Fruit fly (Drosophila melanogaster) whole organism, embryonic: ENCODE data around the gene Vps8.

Source experiments
- Asciz ChIP-seq: fragments of 200-800 bp; sonication (Bioruptor generic); optimal IDR thresholded peaks from 2 replicates; lab custom pipeline; 2017; ENCODE audit warnings: missing biosample characterization, mild to moderate bottlenecking, missing genetic modification characterization, missing genetic modification reagents
- Bgb ChIP-seq: fragments of 200-800 bp; sonication (Bioruptor generic); IDR thresholded peaks from 2 replicates; pipeline ENCODE4 v1.3.6; 2022; ENCODE audit warnings: missing biosample characterization, missing genetic modification characterization; ENCODE audit not compliant: partially characterized antibody
- CG10654 ChIP-seq: fragments of 200-800 bp; sonication (Bioruptor generic); optimal IDR thresholded peaks from 2 replicates; lab custom pipeline; 2016; ENCODE audit warnings: missing biosample characterization, missing genetic modification characterization
- CG11696 ChIP-seq: fragments of 200-800 bp; sonication (Bioruptor generic); IDR thresholded peaks from 2 replicates; pipeline ENCODE4 v1.3.6; 2022; ENCODE audit warnings: missing biosample characterization, missing genetic modification characterization
- CG12219 ChIP-seq: fragments of 200-800 bp; sonication (Bioruptor generic); optimal IDR thresholded peaks from 3 replicates; lab custom pipeline; 2018; ENCODE audit warnings: missing biosample characterization, mild to moderate bottlenecking, missing genetic modification characterization
- CG12299 ChIP-seq: fragments of 200-800 bp; sonication (Bioruptor generic); optimal IDR thresholded peaks from 2 replicates; lab custom pipeline; 2018; ENCODE audit warnings: missing biosample characterization, mild to moderate bottlenecking, missing genetic modification characterization
- CG14050 ChIP-seq: fragments of 200-800 bp; sonication (Bioruptor generic); IDR thresholded peaks from 3 replicates; pipeline ENCODE4 v1.3.6; 2022; ENCODE audit warnings: missing biosample characterization, missing genetic modification characterization
- CG14667 ChIP-seq: fragments of 200-800 bp; sonication (Bioruptor generic); IDR thresholded peaks from 2 replicates; pipeline ENCODE4 v1.3.6; 2022; ENCODE audit warnings: missing biosample characterization, missing genetic modification characterization
- CG15011 ChIP-seq: fragments of 200-800 bp; sonication (Bioruptor generic); optimal IDR thresholded peaks from 3 replicates; lab custom pipeline; 2018; ENCODE audit warnings: missing biosample characterization, mild to moderate bottlenecking, missing genetic modification characterization
- CG16863 ChIP-seq: fragments of 200-800 bp; sonication (Bioruptor generic); optimal IDR thresholded peaks from 3 replicates; lab custom pipeline; 2016; ENCODE audit warnings: missing biosample characterization, missing genetic modification characterization
- CG17328 ChIP-seq: fragments of 200-800 bp; sonication (Bioruptor generic); IDR thresholded peaks from 2 replicates; pipeline ENCODE4 v1.3.6; 2022; ENCODE audit warnings: missing biosample characterization, missing genetic modification characterization
- CG17568 ChIP-seq: fragments of 200-800 bp; sonication (Bioruptor generic); optimal IDR thresholded peaks from 2 replicates; lab custom pipeline; 2018; ENCODE audit warnings: missing biosample characterization, mild to moderate bottlenecking, missing genetic modification characterization, moderate library complexity
- CG17612 ChIP-seq: fragments of 200-800 bp; sonication (Bioruptor generic); IDR thresholded peaks from 2 replicates; pipeline ENCODE4 v1.3.6; 2022; ENCODE audit warnings: missing biosample characterization, missing genetic modification characterization
- CG3838 ChIP-seq: fragments of 200-800 bp; sonication (Bioruptor generic); optimal IDR thresholded peaks from 3 replicates; lab custom pipeline; 2016; ENCODE audit warnings: missing biosample characterization, missing genetic modification characterization
- CG3847 ChIP-seq: fragments of 200-800 bp; sonication (Bioruptor generic); IDR thresholded peaks from 2 replicates; pipeline ENCODE4 v1.3.6; 2022; ENCODE audit warnings: missing biosample characterization, missing genetic modification characterization
- CG3995 ChIP-seq: fragments of 200-800 bp; sonication (Bioruptor generic); optimal IDR thresholded peaks from 3 replicates; lab custom pipeline; 2016; ENCODE audit warnings: missing biosample characterization, missing genetic modification characterization
- CG7372 ChIP-seq: fragments of 200-800 bp; sonication (Bioruptor generic); IDR thresholded peaks from 2 replicates; pipeline ENCODE4 v1.3.6; 2022; ENCODE audit warnings: missing biosample characterization, missing genetic modification characterization
- CG8281 ChIP-seq: fragments of 200-800 bp; sonication (Bioruptor generic); optimal IDR thresholded peaks from 2 replicates; lab custom pipeline; 2018; ENCODE audit warnings: missing biosample characterization, mild to moderate bottlenecking, missing genetic modification characterization, moderate library complexity
- CG9876 ChIP-seq: fragments of 200-800 bp; sonication (Bioruptor generic); optimal IDR thresholded peaks from 2 replicates; lab custom pipeline; 2016; ENCODE audit warnings: missing biosample characterization, missing genetic modification characterization
- Dip2 ChIP-seq: fragments of 200-800 bp; sonication (Bioruptor generic); IDR thresholded peaks from 2 replicates; pipeline ENCODE4 v1.3.6; 2022; ENCODE audit warnings: missing biosample characterization, missing genetic modification characterization
- Ets97D ChIP-seq: fragments of 200-800 bp; sonication (Bioruptor generic); optimal IDR thresholded peaks from 3 replicates; lab custom pipeline; 2016; ENCODE audit warnings: missing biosample characterization, missing genetic modification characterization
- H2.0 ChIP-seq: fragments of 200-800 bp; sonication (Bioruptor generic); IDR thresholded peaks from 2 replicates; pipeline ENCODE4 v1.3.6; 2022; ENCODE audit warnings: missing biosample characterization, missing genetic modification characterization
- HmgZ ChIP-seq: fragments of 200-800 bp; sonication (Bioruptor generic); optimal IDR thresholded peaks from 2 replicates; lab custom pipeline; 2018; ENCODE audit warnings: missing biosample characterization, mild to moderate bottlenecking, missing genetic modification characterization
- Hmx ChIP-seq: fragments of 200-800 bp; sonication (Bioruptor generic); optimal IDR thresholded peaks from 2 replicates; lab custom pipeline; 2016; ENCODE audit warnings: missing biosample characterization, missing genetic modification characterization
- Lpt ChIP-seq: fragments of >200 bp; optimal IDR thresholded peaks from 2 replicates; lab custom pipeline; 2018; ENCODE audit warnings: missing biosample characterization, missing genetic modification characterization
- Nf-YA ChIP-seq: fragments of 200-800 bp; sonication (Bioruptor generic); IDR thresholded peaks from 2 replicates; pipeline ENCODE4 v1.3.6; 2022; ENCODE audit warnings: missing biosample characterization, missing genetic modification characterization
- Opbp ChIP-seq: fragments of 200-800 bp; sonication (Bioruptor generic); IDR thresholded peaks from 3 replicates; pipeline ENCODE4 v1.3.6; 2022; ENCODE audit warnings: missing biosample characterization, missing genetic modification characterization; ENCODE audit not compliant: partially characterized antibody
- chm ChIP-seq: fragments of 200-800 bp; sonication (Bioruptor generic); IDR thresholded peaks from 2 replicates; pipeline ENCODE4 v1.3.6; 2022; ENCODE audit warnings: missing biosample characterization, missing genetic modification characterization
- crol ChIP-seq: fragments of 200-800 bp; sonication (Bioruptor generic); IDR thresholded peaks from 2 replicates; pipeline ENCODE4 v1.3.6; 2022; ENCODE audit warnings: missing biosample characterization, missing genetic modification characterization
- ems ChIP-seq: fragments of 200-800 bp; sonication (Bioruptor generic); optimal IDR thresholded peaks from 3 replicates; lab custom pipeline; 2016; ENCODE audit warnings: missing biosample characterization, missing genetic modification characterization
- gcm2 ChIP-seq: fragments of 200-800 bp; sonication (Bioruptor generic); optimal IDR thresholded peaks from 2 replicates; lab custom pipeline; 2016; ENCODE audit warnings: missing biosample characterization, missing genetic modification characterization
- gem ChIP-seq: fragments of 200-800 bp; sonication (Bioruptor generic); optimal IDR thresholded peaks from 2 replicates; lab custom pipeline; 2019; ENCODE audit warnings: missing biosample characterization, mild to moderate bottlenecking, missing genetic modification characterization, moderate library complexity
- gt ChIP-seq: fragments of 200-800 bp; sonication (Bioruptor generic); IDR thresholded peaks from 2 replicates; pipeline ENCODE4 v1.3.6; 2022; ENCODE audit warnings: missing biosample characterization, missing genetic modification characterization
- hth ChIP-seq: fragments of >200 bp; optimal IDR thresholded peaks from 2 replicates; lab custom pipeline; 2017; ENCODE audit warnings: inconsistent platforms
- insv ChIP-seq, 2 experiments: fragments of 200-800 bp; sonication (Bioruptor generic); optimal IDR thresholded peaks; 3 replicates each; lab custom pipeline; 2016 to 2018; ENCODE audit warnings: missing biosample characterization in 2 of 2, missing genetic modification characterization in 2 of 2
- jigr1 ChIP-seq: fragments of 200-800 bp; sonication (Bioruptor generic); IDR thresholded peaks from 3 replicates; pipeline ENCODE4 v1.3.6; 2022; ENCODE audit warnings: missing biosample characterization, missing genetic modification characterization
- jumu ChIP-seq: fragments of 200-800 bp; sonication (Bioruptor generic); optimal IDR thresholded peaks from 3 replicates; lab custom pipeline; 2016; ENCODE audit warnings: missing biosample characterization, missing genetic modification characterization
- mld ChIP-seq: fragments of 200-800 bp; sonication (Bioruptor generic); IDR thresholded peaks from 3 replicates; pipeline ENCODE4 v1.3.6; 2022; ENCODE audit warnings: missing biosample characterization, missing genetic modification characterization; ENCODE audit not compliant: partially characterized antibody
- pita ChIP-seq: fragments of 200-800 bp; sonication (Bioruptor generic); optimal IDR thresholded peaks from 2 replicates; lab custom pipeline; 2017; ENCODE audit warnings: missing biosample characterization, mild to moderate bottlenecking, missing genetic modification characterization
- salm ChIP-seq: fragments of 200-800 bp; sonication (Bioruptor generic); optimal IDR thresholded peaks from 2 replicates; lab custom pipeline; 2018; ENCODE audit warnings: missing biosample characterization, mild to moderate bottlenecking, missing genetic modification characterization
- sc ChIP-seq, 3 experiments: fragments of >200 bp in 2 of 3; fragments of 200-800 bp in 1 of 3; sonication (Bioruptor generic) in 1 of 3; optimal IDR thresholded peaks; 2 replicates in 2 of 3; 3 replicates in 1 of 3; lab custom pipeline; 2017; ENCODE audit warnings: mild to moderate bottlenecking in 1 of 3, missing biosample characterization in 1 of 3, missing genetic modification characterization in 1 of 3, missing genetic modification reagents in 1 of 3
- sd ChIP-seq: fragments of 200-800 bp; sonication (Bioruptor generic); optimal IDR thresholded peaks from 3 replicates; lab custom pipeline; 2018; ENCODE audit warnings: missing biosample characterization, mild to moderate bottlenecking, missing genetic modification characterization, moderate library complexity
- shn ChIP-seq: fragments of 200-800 bp; sonication (Bioruptor generic); optimal IDR thresholded peaks from 3 replicates; lab custom pipeline; 2016; ENCODE audit warnings: missing biosample characterization, missing genetic modification characterization
- tna ChIP-seq: fragments of 200-800 bp; sonication (Bioruptor generic); IDR thresholded peaks from 2 replicates; pipeline ENCODE4 v1.3.6; 2022; ENCODE audit warnings: missing biosample characterization, missing genetic modification characterization; ENCODE audit not compliant: partially characterized antibody
- tx ChIP-seq: fragments of 200-800 bp; sonication (Bioruptor generic); optimal IDR thresholded peaks from 2 replicates; lab custom pipeline; 2016; ENCODE audit warnings: missing biosample characterization, missing genetic modification characterization
- vnd ChIP-seq: fragments of 200-800 bp; sonication (Bioruptor generic); IDR thresholded peaks from 3 replicates; pipeline ENCODE4 v1.3.6; 2022; ENCODE audit warnings: missing biosample characterization, missing genetic modification characterization; ENCODE audit not compliant: partially characterized antibody
- vvl ChIP-seq: fragments of 200-800 bp; sonication (Bioruptor generic); IDR thresholded peaks from 2 replicates; pipeline ENCODE4 v1.3.6; 2022; ENCODE audit warnings: missing biosample characterization, missing genetic modification characterization
- zen ChIP-seq: fragments of 200-800 bp; sonication (Bioruptor generic); optimal IDR thresholded peaks from 3 replicates; lab custom pipeline; 2018; ENCODE audit warnings: missing biosample characterization, mild to moderate bottlenecking, missing genetic modification characterization, moderate library complexity
- zen2 ChIP-seq: fragments of 200-800 bp; sonication (Bioruptor generic); IDR thresholded peaks from 3 replicates; pipeline ENCODE4 v1.3.6; 2022; ENCODE audit warnings: missing biosample characterization, missing genetic modification characterization; ENCODE audit not compliant: partially characterized antibody
- zfh2 ChIP-seq: fragments of 200-800 bp; sonication (Bioruptor generic); optimal IDR thresholded peaks from 2 replicates; lab custom pipeline; 2016; ENCODE audit warnings: missing biosample characterization, missing genetic modification characterization

Gene Vps8

dm6 chr3L:6467691-6468329, 27.3 kb downstream of the Vps8 start (continued):
- no peak for TF ChIP-seq mld (GFP tag; lab: Robert Waterston, UW)
- TF ChIP-seq crol (GFP tag; lab: Robert Waterston, UW), result no peak
- peak; percentile 30 for TF ChIP-seq CG12299 (tag; lab: Kevin White, UChicago)
- no peak for TF ChIP-seq jumu
- TF ChIP-seq hth (lab: Kevin White, UChicago), result no peak
- no peak for TF ChIP-seq zfh2 (GFP tag; lab: Kevin White, UChicago)
- TF ChIP-seq CG11696 (GFP tag; lab: Robert Waterston, UW), result no peak
- TF ChIP-seq CG14667 (GFP tag; lab: Robert Waterston, UW), result peak; percentile 56
- TF ChIP-seq salm (tag; lab: Kevin White, UChicago), result peak; percentile 73
- peak; percentile 10 for TF ChIP-seq gcm2 (GFP tag; lab: Kevin White, UChicago)
- no peak for TF ChIP-seq gt (GFP tag; lab: Robert Waterston, UW)
- no peak for TF ChIP-seq sc (optimal IDR thresholded peaks at IDR 0.05; lab: Kevin White, UChicago)
- peak; percentile 64 for TF ChIP-seq sc (GFP tag; optimal IDR thresholded peaks at IDR 0.05; lab: Kevin White, UChicago)
- TF ChIP-seq Ets97D (GFP tag; lab: Kevin White, UChicago), result no peak
- 0 out of 2 replicates have a peak, but pooled peaks have one; percentile 19 for TF ChIP-seq CG3847
- no peak for TF ChIP-seq pita (GFP tag; lab: Kevin White, UChicago)
- TF ChIP-seq chm (GFP tag; lab: Robert Waterston, UW), result peak; percentile 20; the same call in 1 of the 2 replicates
- no peak for TF ChIP-seq shn (GFP tag; lab: Kevin White, UChicago)
- peak; percentile 66 for TF ChIP-seq H2.0 (GFP tag; lab: Robert Waterston, UW)
- TF ChIP-seq CG14050, result no peak
- peak; percentile 67 for TF ChIP-seq zen
- TF ChIP-seq jigr1 (GFP tag; lab: Robert Waterston, UW), result 0 out of 3 replicates have a peak, but pooled peaks have one; percentile 23
- TF ChIP-seq Lpt (GFP tag; lab: Kevin White, UChicago), result no peak
- peak; percentile 51 for TF ChIP-seq CG17568 (GFP tag; lab: Kevin White, UChicago)
- TF ChIP-seq CG17612 (GFP tag; lab: Robert Waterston, UW), result no peak
- peak; percentile 17 for TF ChIP-seq CG8281 (tag; lab: Kevin White, UChicago)
- peak; percentile 89 for TF ChIP-seq gem (tag; lab: Kevin White, UChicago)
- peak; percentile 24 for TF ChIP-seq sd
- no peak for TF ChIP-seq tx (GFP tag; lab: Kevin White, UChicago)
- no peak for TF ChIP-seq Hmx
- TF ChIP-seq CG16863 (GFP tag; lab: Kevin White, UChicago), result peak; percentile 20
- no peak for TF ChIP-seq CG9876 (GFP tag; lab: Kevin White, UChicago)
- TF ChIP-seq CG15011 (GFP tag; lab: Kevin White, UChicago), result peak; percentile 9
- TF ChIP-seq Dip2 (GFP tag; lab: Robert Waterston, UW), result no peak
- no peak for TF ChIP-seq ems
- no peak for TF ChIP-seq HmgZ (tag; lab: Kevin White, UChicago)
- no peak for TF ChIP-seq CG3995
- no peak for TF ChIP-seq insv (GFP tag; optimal IDR thresholded peaks at IDR 0.05; lab: Kevin White, UChicago)
- peak; percentile 22 for TF ChIP-seq CG12219 (GFP tag; lab: Kevin White, UChicago)
- TF ChIP-seq CG3838 (GFP tag; lab: Kevin White, UChicago), result no peak
- peak; percentile 29 for TF ChIP-seq Asciz (GFP tag; lab: Kevin White, UChicago)
- no peak for TF ChIP-seq tna (GFP tag; lab: Robert Waterston, UW)
- TF ChIP-seq zen2 (GFP tag; lab: Robert Waterston, UW), result no peak
- TF ChIP-seq vnd (GFP tag; lab: Robert Waterston, UW), result no peak
- no peak for TF ChIP-seq Bgb (GFP tag; lab: Robert Waterston, UW)
- peak; percentile 83 for TF ChIP-seq vvl (GFP tag; lab: Robert Waterston, UW)
- TF ChIP-seq CG7372 (GFP tag; lab: Robert Waterston, UW), result no peak
- TF ChIP-seq Nf-YA (GFP tag; lab: Robert Waterston, UW), result 0 out of 2 replicates have a peak, but pooled peaks have one; percentile 34
- peak; percentile 73 for TF ChIP-seq CG17328 (GFP tag; lab: Robert Waterston, UW)
- TF ChIP-seq CG10654 (GFP tag; lab: Kevin White, UChicago), result peak; percentile 31
- no peak for TF ChIP-seq Opbp (GFP tag; lab: Robert Waterston, UW)
